Fruit fly (Drosophila melanogaster) whole organism, adult: ENCODE results near the gene CG9044.

Experiments
- CG11617 ChIP-seq: fragments of 200-800 bp; sonication (Bioruptor generic); optimal IDR thresholded peaks from 2 replicates; lab custom pipeline; 2017; ENCODE audit warnings: mild to moderate bottlenecking, missing biosample characterization, missing genetic modification reagents, missing genetic modification characterization
- CG12768 ChIP-seq: fragments of 200-800 bp; sonication (Bioruptor generic); optimal IDR thresholded peaks from 2 replicates; lab custom pipeline; 2017; ENCODE audit warnings: missing biosample characterization, missing genetic modification characterization, mild to moderate bottlenecking, moderate library complexity, missing genetic modification reagents
- CG14711 ChIP-seq: fragments of 200-800 bp; sonication (Bioruptor generic); optimal IDR thresholded peaks from 2 replicates; lab custom pipeline; 2018; ENCODE audit warnings: missing biosample characterization, mild to moderate bottlenecking, missing genetic modification characterization, moderate library complexity
- CG1620 ChIP-seq: fragments of 200-800 bp; sonication (Bioruptor generic); optimal IDR thresholded peaks from 2 replicates; lab custom pipeline; 2016; ENCODE audit warnings: missing biosample characterization, missing genetic modification characterization
- CG33017 ChIP-seq: fragments of 200-800 bp; sonication (Bioruptor generic); optimal IDR thresholded peaks from 2 replicates; lab custom pipeline; 2018; ENCODE audit warnings: missing biosample characterization, mild to moderate bottlenecking, missing genetic modification characterization, moderate library complexity
- CG5204 ChIP-seq: fragments of 200-800 bp; sonication (Bioruptor generic); optimal IDR thresholded peaks from 2 replicates; lab custom pipeline; 2016; ENCODE audit warnings: missing biosample characterization, missing genetic modification characterization
- CG7045 ChIP-seq: fragments of 200-800 bp; sonication (Bioruptor generic); optimal IDR thresholded peaks from 2 replicates; lab custom pipeline; 2017; ENCODE audit warnings: missing biosample characterization, mild to moderate bottlenecking, missing genetic modification characterization
- CG7101 ChIP-seq: fragments of 200-800 bp; sonication (Bioruptor generic); optimal IDR thresholded peaks from 2 replicates; lab custom pipeline; 2018; ENCODE audit warnings: missing biosample characterization, mild to moderate bottlenecking, missing genetic modification characterization, moderate library complexity
- Clk ChIP-seq: fragments of 200-800 bp; sonication (Bioruptor generic); optimal IDR thresholded peaks from 2 replicates; lab custom pipeline; 2017; ENCODE audit warnings: missing biosample characterization, missing genetic modification characterization
- Crg-1 ChIP-seq: fragments of 200-800 bp; sonication (Bioruptor generic); optimal IDR thresholded peaks from 2 replicates; lab custom pipeline; 2016; ENCODE audit warnings: missing biosample characterization, missing genetic modification characterization
- Hr96 ChIP-seq: fragments of 200-800 bp; sonication (Bioruptor generic); optimal IDR thresholded peaks from 2 replicates; lab custom pipeline; 2016; ENCODE audit warnings: missing biosample characterization, missing genetic modification characterization
- Mnt ChIP-seq: fragments of 200-800 bp; sonication (Bioruptor generic); optimal IDR thresholded peaks from 2 replicates; lab custom pipeline; 2016; ENCODE audit warnings: missing biosample characterization, mild to moderate bottlenecking, missing genetic modification characterization
- bab1 ChIP-seq: fragments of 200-800 bp; sonication (Bioruptor generic); optimal IDR thresholded peaks from 3 replicates; lab custom pipeline; 2019; ENCODE audit warnings: missing biosample characterization, mild to moderate bottlenecking, missing genetic modification characterization, moderate library complexity
- cic ChIP-seq: fragments of 200-800 bp; sonication (Bioruptor generic); optimal IDR thresholded peaks from 2 replicates; lab custom pipeline; 2017; ENCODE audit warnings: missing biosample characterization, mild to moderate bottlenecking, missing genetic modification characterization, moderate library complexity
- cnc ChIP-seq, 2 experiments: fragments of >200 bp; optimal IDR thresholded peaks; 2 replicates each; lab custom pipeline; 2017
- kay ChIP-seq: fragments of 200-800 bp; sonication (Bioruptor generic); peaks from one replicate; lab custom pipeline; 2016; ENCODE audit warnings: missing biosample characterization, missing genetic modification characterization, borderline replicate concordance
- ovo ChIP-seq: fragments of 200-800 bp; sonication (Bioruptor generic); optimal IDR thresholded peaks from 2 replicates; lab custom pipeline; 2016; ENCODE audit warnings: missing biosample characterization, missing genetic modification characterization
- pad ChIP-seq: fragments of 200-800 bp; sonication (Bioruptor generic); optimal IDR thresholded peaks from 3 replicates; lab custom pipeline; 2017; ENCODE audit warnings: missing biosample characterization, missing genetic modification characterization, mild to moderate bottlenecking, moderate library complexity, missing genetic modification reagents
- tj ChIP-seq: fragments of 200-800 bp; sonication (Bioruptor generic); optimal IDR thresholded peaks from 3 replicates; lab custom pipeline; 2017; ENCODE audit warnings: missing biosample characterization, mild to moderate bottlenecking, missing genetic modification characterization, moderate library complexity
- toe ChIP-seq: fragments of 200-800 bp; sonication (Bioruptor generic); optimal IDR thresholded peaks from 2 replicates; lab custom pipeline; 2016; ENCODE audit warnings: missing biosample characterization, missing genetic modification characterization

Gene CG9044

DNA sequence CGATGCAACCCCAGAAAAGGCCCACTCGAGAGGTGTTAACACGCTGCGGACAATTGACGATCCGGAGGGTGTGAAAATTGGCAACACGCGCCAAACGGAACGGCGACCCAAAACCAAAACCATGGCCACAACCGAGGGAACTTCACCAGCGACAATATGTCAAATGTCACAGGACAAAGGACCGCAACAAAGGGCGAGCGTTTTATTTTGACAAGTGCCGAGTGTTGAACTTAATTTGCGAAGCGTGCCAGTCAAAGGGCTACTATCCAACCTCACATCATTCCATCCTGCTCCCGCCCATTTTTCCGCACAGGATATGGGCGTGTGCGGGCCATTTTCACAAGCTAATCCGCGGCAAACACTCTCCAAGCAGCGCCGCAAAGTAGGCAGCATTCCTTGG is 21.9 kb upstream of the CG9044 start:
- no peak for TF ChIP-seq CG12768
- TF ChIP-seq bab1, result no peak
- TF ChIP-seq CG7045, result no peak
- TF ChIP-seq cnc (optimal IDR thresholded peaks at IDR 0.05; lab: Kevin White, UChicago), result no peak
- TF ChIP-seq cic, result no peak
- no peak for TF ChIP-seq toe (GFP tag; lab: Kevin White, UChicago)
- TF ChIP-seq CG1620 (GFP tag; lab: Kevin White, UChicago), result no peak
- no peak for TF ChIP-seq tj (GFP tag; lab: Kevin White, UChicago)
- TF ChIP-seq pad, result no peak
- TF ChIP-seq Crg-1 (GFP tag; lab: Kevin White, UChicago), result no peak
- TF ChIP-seq Mnt (GFP tag; lab: Kevin White, UChicago), result no peak
- no peak for TF ChIP-seq CG14711
- TF ChIP-seq Clk, result no peak
- no peak for TF ChIP-seq ovo (GFP tag; lab: Kevin White, UChicago)

dm6 chr2L:5943229-5944078 is 5.8 kb upstream of the CG9044 start, which contains the start of the genes Sfp26Ad and Gpdh1:
TSS of gene Sfp26Ad (minus strand) at chr2L:5943304.
TSS of gene Gpdh1 (plus strand) at chr2L:5943643.
- TF ChIP-seq cic (peak; percentile 94), CG33017 (tag; lab: Kevin White, UChicago) (peak; percentile 39), Hr96 (peak; percentile 83), Clk (peak; percentile 74), CG7045 (peak; percentile 86), CG1620 (GFP tag; lab: Kevin White, UChicago) (peak; percentile 93), tj (GFP tag; lab: Kevin White, UChicago) (peak; percentile 86), toe (GFP tag; lab: Kevin White, UChicago) (peak; percentile 90), CG11617 (peak; percentile 64), cnc (optimal IDR thresholded peaks at IDR 0.05; lab: Kevin White, UChicago) (no peak), pad (peak; percentile 83), Crg-1 (GFP tag; lab: Kevin White, UChicago) (peak; percentile 88), bab1 (peak; percentile 81), CG14711 (peak; percentile 67), ovo (GFP tag; lab: Kevin White, UChicago) (peak; percentile 73), Mnt (GFP tag; lab: Kevin White, UChicago) (peak; percentile 86), CG12768 (peak; percentile 93), kay (GFP tag; lab: Kevin White, UChicago) (peak; percentile 93), CG5204 (GFP tag; lab: Kevin White, UChicago) (peak; percentile 89), CG7101 (tag; lab: Kevin White, UChicago) (peak; percentile 75)

DNA sequence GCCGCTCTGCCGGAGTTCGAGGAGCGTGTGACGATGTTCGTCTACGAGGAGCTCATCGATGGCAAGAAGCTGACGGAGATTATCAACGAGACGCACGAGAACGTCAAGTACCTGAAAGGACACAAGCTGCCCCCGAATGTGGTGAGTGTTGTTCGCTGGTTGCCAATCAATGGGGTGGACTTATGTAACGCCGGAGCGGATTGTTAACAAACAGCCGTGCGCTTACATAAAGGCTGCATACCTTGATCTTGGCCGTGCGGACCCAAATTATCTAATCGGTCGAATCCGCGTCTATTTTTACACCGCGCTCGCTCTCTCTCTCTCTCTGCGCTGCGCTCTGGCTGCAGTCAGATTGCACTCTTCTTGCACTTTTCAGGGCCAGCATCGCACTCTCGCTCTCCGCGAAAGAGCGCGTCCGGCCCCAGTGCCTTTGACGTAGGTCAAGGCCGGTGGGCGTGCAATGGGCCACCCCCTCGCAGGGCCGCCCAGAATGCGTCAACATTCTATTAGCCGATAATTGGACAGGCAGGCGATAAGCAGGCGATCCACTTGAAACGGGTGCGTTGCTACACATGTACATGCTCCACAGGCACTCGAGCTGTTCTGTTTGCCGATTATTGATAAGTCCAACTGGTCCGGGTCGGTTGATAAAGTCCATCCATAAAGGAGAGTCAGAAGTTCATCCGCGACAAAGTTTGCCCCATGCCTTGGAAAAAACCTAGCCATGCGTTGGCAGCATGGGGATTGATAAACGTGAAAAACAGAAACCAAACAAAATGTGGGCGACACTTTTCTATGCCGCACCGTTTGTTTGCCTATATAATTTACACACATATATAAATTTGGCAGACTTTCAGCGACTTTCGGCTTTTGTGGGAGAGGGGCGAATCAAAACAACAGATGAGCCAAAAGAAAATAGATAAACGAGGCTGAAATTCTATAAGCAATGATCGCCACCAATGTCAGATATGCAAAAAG is 4.7 kb upstream of the CG9044 start:
- TF ChIP-seq Mnt (GFP tag; lab: Kevin White, UChicago), result peak; percentile 40
- peak; percentile 58 for TF ChIP-seq Hr96
- TF ChIP-seq bab1, result peak; percentile 12
- peak; percentile 3 for TF ChIP-seq CG7045
- TF ChIP-seq CG1620 (GFP tag; lab: Kevin White, UChicago), result no peak
- TF ChIP-seq cic, result peak; percentile 79

DNA sequence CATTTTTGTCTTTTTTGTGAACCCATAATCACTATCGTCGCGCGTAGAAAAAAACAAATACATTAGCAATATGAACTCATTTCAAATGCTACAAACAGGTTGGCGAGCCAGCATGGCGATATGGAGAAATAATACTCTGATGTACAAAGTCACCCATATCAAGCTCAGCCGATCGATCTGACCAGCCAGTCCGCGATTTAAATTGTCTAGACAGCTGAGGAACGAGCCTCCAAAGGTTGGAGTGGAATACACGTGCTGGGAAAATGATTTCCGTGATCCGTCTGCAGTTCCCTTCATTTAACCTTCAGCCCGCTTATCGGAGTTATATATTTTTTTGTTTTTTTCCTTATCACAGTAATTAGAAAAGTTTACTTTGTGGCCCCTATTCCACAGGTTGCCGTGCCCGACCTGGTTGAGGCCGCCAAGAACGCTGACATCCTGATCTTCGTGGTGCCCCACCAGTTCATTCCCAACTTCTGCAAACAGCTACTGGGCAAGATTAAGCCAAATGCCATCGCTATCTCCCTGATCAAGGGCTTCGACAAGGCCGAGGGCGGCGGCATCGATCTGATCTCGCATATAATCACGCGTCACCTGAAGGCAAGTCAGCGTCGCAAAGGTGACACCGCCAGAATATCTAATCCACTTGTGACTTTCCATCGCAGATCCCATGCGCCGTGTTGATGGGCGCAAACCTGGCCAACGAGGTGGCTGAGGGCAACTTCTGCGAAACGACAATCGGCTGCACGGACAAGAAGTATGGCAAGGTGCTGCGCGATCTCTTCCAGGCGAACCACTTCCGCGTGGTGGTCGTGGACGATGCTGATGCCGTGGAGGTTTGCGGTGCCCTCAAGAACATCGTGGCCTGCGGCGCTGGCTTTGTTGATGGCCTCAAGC is 3.4 kb upstream of the CG9044 start:
- TF ChIP-seq CG11617 (no peak), Crg-1 (GFP tag; lab: Kevin White, UChicago) (no peak), cnc (optimal IDR thresholded peaks at IDR 0.05; lab: Kevin White, UChicago) (no peak), cic (peak; percentile 61), CG7101 (tag; lab: Kevin White, UChicago) (no peak), bab1 (peak; percentile 12), kay (GFP tag; lab: Kevin White, UChicago) (peak; percentile 97), Mnt (GFP tag; lab: Kevin White, UChicago) (peak; percentile 33), Clk (no peak), CG14711 (no peak), CG12768 (no peak), CG33017 (tag; lab: Kevin White, UChicago) (no peak), CG1620 (GFP tag; lab: Kevin White, UChicago) (no peak), Hr96 (no peak), pad (no peak), CG7045 (no peak), CG5204 (GFP tag; lab: Kevin White, UChicago) (no peak), ovo (GFP tag; lab: Kevin White, UChicago) (no peak)

- TF ChIP-seq pad, result no peak
- no peak for TF ChIP-seq cnc (optimal IDR thresholded peaks at IDR 0.05; lab: Kevin White, UChicago)
- TF ChIP-seq ovo (GFP tag; lab: Kevin White, UChicago), result peak; percentile 41
- TF ChIP-seq bab1, result peak; percentile 8
- TF ChIP-seq tj (GFP tag; lab: Kevin White, UChicago), result no peak
- peak; percentile 15 for TF ChIP-seq CG7045
- TF ChIP-seq CG14711, result peak; percentile 20
- peak; percentile 12 for TF ChIP-seq CG12768
- no peak for TF ChIP-seq CG1620 (GFP tag; lab: Kevin White, UChicago)
- no peak for TF ChIP-seq toe (GFP tag; lab: Kevin White, UChicago)
- TF ChIP-seq Mnt (GFP tag; lab: Kevin White, UChicago), result no peak
- peak; percentile 43 for TF ChIP-seq CG33017 (tag; lab: Kevin White, UChicago)
- no peak for TF ChIP-seq CG5204 (GFP tag; lab: Kevin White, UChicago)
- peak; percentile 68 for TF ChIP-seq cic
- TF ChIP-seq kay (GFP tag; lab: Kevin White, UChicago), result peak; percentile 65
- TF ChIP-seq Crg-1 (GFP tag; lab: Kevin White, UChicago), result peak; percentile 52
- peak; percentile 35 for TF ChIP-seq CG7101 (tag; lab: Kevin White, UChicago)
- TF ChIP-seq CG11617, result peak; percentile 4
These were observed 2.5 kb upstream of the CG9044 start for dm6 chr2L:5946728-5947127.
